Fruit fly (Drosophila melanogaster): ENCODE results near the gene CG42633.

Gene CG42633

dm6 chr3R:10782167-10782566 is at the start of gene CG42633:
CG42633 (minus strand) TSS chr3R:10782267.
- TF ChIP-seq insv (optimal IDR thresholded peaks at IDR 0.05) (no peak), ttk (optimal IDR thresholded peaks at IDR 0.05) (no peak), Sin3A (optimal IDR thresholded peaks at IDR 0.05) (no peak), psq (optimal IDR thresholded peaks at IDR 0.05) (no peak), Myc (optimal IDR thresholded peaks at IDR 0.05) (no peak), h (optimal IDR thresholded peaks at IDR 0.05) (no peak)

- TF ChIP-seq Sin3A (optimal IDR thresholded peaks at IDR 0.05) (no peak), psq (optimal IDR thresholded peaks at IDR 0.05) (no peak), Myc (optimal IDR thresholded peaks at IDR 0.05) (no peak), h (optimal IDR thresholded peaks at IDR 0.05) (no peak), ttk (optimal IDR thresholded peaks at IDR 0.05) (no peak), insv (optimal IDR thresholded peaks at IDR 0.05) (no peak)
Measured at dm6 chr3R:10829746-10830145, 47.7 kb upstream of the CG42633 start.

- no peak for TF ChIP-seq psq (optimal IDR thresholded peaks at IDR 0.05)
- no peak for TF ChIP-seq insv (optimal IDR thresholded peaks at IDR 0.05)
- TF ChIP-seq h (optimal IDR thresholded peaks at IDR 0.05): no peak
- TF ChIP-seq Sin3A (optimal IDR thresholded peaks at IDR 0.05): no peak
- TF ChIP-seq ttk (optimal IDR thresholded peaks at IDR 0.05): no peak
- TF ChIP-seq Myc (optimal IDR thresholded peaks at IDR 0.05): no peak
Measured at dm6 chr3R:10828688-10829087, 46.6 kb upstream of the CG42633 start.

dm6 chr3R:10826796-10827524 is 44.9 kb upstream of the CG42633 start, which contains the start of gene Cad86C:
Cad86C (plus strand) TSS chr3R:10827079.
- TF ChIP-seq Sin3A (optimal IDR thresholded peaks at IDR 0.05): no peak
- TF ChIP-seq insv (optimal IDR thresholded peaks at IDR 0.05): no peak
- TF ChIP-seq ttk (optimal IDR thresholded peaks at IDR 0.05): no peak
- no peak for TF ChIP-seq Myc (optimal IDR thresholded peaks at IDR 0.05)
- TF ChIP-seq h (optimal IDR thresholded peaks at IDR 0.05): no peak

dm6 chr3R:10815032-10815431 is 33.0 kb upstream of the CG42633 start, which contains the start of the genes CG14693 and TTLL15:
CG14693 (minus strand) TSS chr3R:10815047.
TTLL15 (plus strand) TSS chr3R:10815288.
- TF ChIP-seq Myc (optimal IDR thresholded peaks at IDR 0.05) (no peak), ttk (optimal IDR thresholded peaks at IDR 0.05) (no peak), psq (optimal IDR thresholded peaks at IDR 0.05) (no peak)

- TF ChIP-seq Myc (optimal IDR thresholded peaks at IDR 0.05) (no peak), insv (optimal IDR thresholded peaks at IDR 0.05) (no peak), h (optimal IDR thresholded peaks at IDR 0.05) (no peak), ttk (optimal IDR thresholded peaks at IDR 0.05) (no peak), psq (optimal IDR thresholded peaks at IDR 0.05) (no peak), Sin3A (optimal IDR thresholded peaks at IDR 0.05) (no peak)
Measured at dm6 chr3R:10803855-10804254, 21.8 kb upstream of the CG42633 start, which contains the start of gene CG14692. CG14692 (minus strand) TSS chr3R:10803955.

dm6 chr3R:10792604-10793003 is 10.5 kb upstream of the CG42633 start, which contains the start of gene CG14687:
CG14687 (plus strand) TSS chr3R:10792904.
- TF ChIP-seq Myc (optimal IDR thresholded peaks at IDR 0.05) (no peak), h (optimal IDR thresholded peaks at IDR 0.05) (no peak), ttk (optimal IDR thresholded peaks at IDR 0.05) (no peak), insv (optimal IDR thresholded peaks at IDR 0.05) (no peak), psq (optimal IDR thresholded peaks at IDR 0.05) (no peak), Sin3A (optimal IDR thresholded peaks at IDR 0.05) (no peak)

- TF ChIP-seq psq (optimal IDR thresholded peaks at IDR 0.05) (no peak), Myc (optimal IDR thresholded peaks at IDR 0.05) (no peak), ttk (optimal IDR thresholded peaks at IDR 0.05) (no peak), Sin3A (optimal IDR thresholded peaks at IDR 0.05) (no peak), h (optimal IDR thresholded peaks at IDR 0.05) (no peak)
Measured at dm6 chr3R:10788186-10788585, 6.1 kb upstream of the CG42633 start, which contains the start of the genes Art1 and Mcm5. Art1 (minus strand) TSS chr3R:10788226. Mcm5 (plus strand) TSS chr3R:10788524.

dm6 chr3R:10784058-10784499 is 2.0 kb upstream of the CG42633 start, which contains the start of the genes mRpL37 and Rbp1:
mRpL37 (minus strand) TSS chr3R:10784092.
Rbp1 (plus strand) TSS chr3R:10784383.
- TF ChIP-seq insv (optimal IDR thresholded peaks at IDR 0.05): no peak
- no peak for TF ChIP-seq h (optimal IDR thresholded peaks at IDR 0.05)
- TF ChIP-seq psq (optimal IDR thresholded peaks at IDR 0.05): no peak
- no peak for TF ChIP-seq ttk (optimal IDR thresholded peaks at IDR 0.05)

dm6 chr3R:10780161-10780560 is 1.9 kb downstream of the CG42633 start:
- TF ChIP-seq Myc (optimal IDR thresholded peaks at IDR 0.05) (no peak), insv (optimal IDR thresholded peaks at IDR 0.05) (no peak), h (optimal IDR thresholded peaks at IDR 0.05) (no peak), Sin3A (optimal IDR thresholded peaks at IDR 0.05) (no peak), psq (optimal IDR thresholded peaks at IDR 0.05) (no peak), ttk (optimal IDR thresholded peaks at IDR 0.05) (no peak)

- TF ChIP-seq h (optimal IDR thresholded peaks at IDR 0.05): no peak
- TF ChIP-seq Myc (optimal IDR thresholded peaks at IDR 0.05): no peak
- no peak for TF ChIP-seq Sin3A (optimal IDR thresholded peaks at IDR 0.05)
- TF ChIP-seq insv (optimal IDR thresholded peaks at IDR 0.05): no peak
- no peak for TF ChIP-seq psq (optimal IDR thresholded peaks at IDR 0.05)
- TF ChIP-seq ttk (optimal IDR thresholded peaks at IDR 0.05): no peak
Measured at dm6 chr3R:10779269-10779668, 2.8 kb downstream of the CG42633 start, which contains the start of gene Desi. Desi (plus strand) TSS chr3R:10779569.

- TF ChIP-seq h (optimal IDR thresholded peaks at IDR 0.05) (no peak), insv (optimal IDR thresholded peaks at IDR 0.05) (no peak), psq (optimal IDR thresholded peaks at IDR 0.05) (no peak), Sin3A (optimal IDR thresholded peaks at IDR 0.05) (no peak), ttk (optimal IDR thresholded peaks at IDR 0.05) (no peak), Myc (optimal IDR thresholded peaks at IDR 0.05) (no peak)
Measured at dm6 chr3R:10778151-10778550, 3.9 kb downstream of the CG42633 start.

Data from Kc167 (cell line).